Worm (Caenorhabditis elegans) whole organism, L2 larva: ENCODE data around the gene clec-72.

ENCODE experiments used
- aly-2 ChIP-seq: fragments of 150-350 bp; optimal IDR thresholded peaks from 2 replicates; lab custom pipeline; 2014; ENCODE audit warnings: missing biosample characterization, missing genetic modification characterization
- egl-27 ChIP-seq: sonication (generic microtip); optimal IDR thresholded peaks from 3 replicates; lab custom pipeline; 2017; ENCODE audit warnings: missing biosample characterization, missing genetic modification reagents, missing genetic modification characterization
- lin-39 ChIP-seq: fragments of 150-350 bp; optimal IDR thresholded peaks from 2 replicates; lab custom pipeline; 2014; ENCODE audit warnings: missing biosample characterization, missing genetic modification reagents, missing genetic modification characterization
- mdl-1 ChIP-seq, 2 experiments: fragments of 150-350 bp in 1 of 2; sonication (generic microtip) in 1 of 2; optimal IDR thresholded peaks; 2 replicates each; lab custom pipeline; 2017; ENCODE audit warnings: missing biosample characterization in 2 of 2, missing genetic modification characterization in 2 of 2
- nhr-12 ChIP-seq: fragments of 150-350 bp; optimal IDR thresholded peaks from 2 replicates; lab custom pipeline; 2014; ENCODE audit warnings: missing biosample characterization, missing genetic modification characterization
- nhr-25 ChIP-seq: fragments of 150-350 bp; sonication (generic microtip); optimal IDR thresholded peaks from 3 replicates; lab custom pipeline; 2014; ENCODE audit warnings: missing biosample characterization, missing genetic modification characterization
- snpc-4 ChIP-seq: fragments of 150-350 bp; optimal IDR thresholded peaks from 2 replicates; lab custom pipeline; 2014; ENCODE audit warnings: missing biosample characterization, missing genetic modification characterization

- TF ChIP-seq nhr-12: no peak
- no peak for TF ChIP-seq mdl-1 (tag; optimal IDR thresholded peaks at IDR 0.05; lab: Kevin White, UChicago)
- no peak for TF ChIP-seq nhr-25 (tag; lab: Kevin White, UChicago)
- TF ChIP-seq aly-2 (tag; lab: Kevin White, UChicago): no peak
- no peak for TF ChIP-seq egl-27 (tag; lab: Kevin White, UChicago)
- TF ChIP-seq snpc-4: no peak
- no peak for TF ChIP-seq lin-39 (tag; lab: Kevin White, UChicago)
Measured at ce11 chrIV:3917405-3917804, 27.2 kb upstream of the clec-72 start, which contains the start of gene F56D6.14.
